Worm (Caenorhabditis elegans) whole organism, midembryonic: ENCODE measurements around the gene gip-1.
A peak's percentile ranks its signal among the peaks of the same experiment; 100 is the strongest.

Experiments used
- T22C8.4 ChIP-seq: fragments of 200-800 bp; sonication (Bioruptor generic); IDR thresholded peaks from 2 replicates; pipeline ENCODE4 v1.3.6; 2022; ENCODE audit warnings: missing genetic modification characterization, missing compliant biosample characterization
- cog-1 ChIP-seq: sonication (generic microtip); optimal IDR thresholded peaks from 2 replicates; lab custom pipeline; 2016; ENCODE audit warnings: missing genetic modification characterization, missing compliant biosample characterization
- flt-1 ChIP-seq: fragments of 200-800 bp; sonication (Bioruptor generic); IDR thresholded peaks from 2 replicates; pipeline ENCODE4 v1.3.6; 2022; ENCODE audit warnings: missing genetic modification characterization, missing compliant biosample characterization
- klf-2 ChIP-seq: fragments of 200-800 bp; sonication (Bioruptor generic); conservative IDR thresholded peaks from 2 replicates; pipeline ENCODE4 v1.3.6; 2022; ENCODE audit warnings: missing genetic modification reagents, missing genetic modification characterization, missing compliant biosample characterization
- med-1 ChIP-seq: sonication (generic microtip); optimal IDR thresholded peaks from 2 replicates; lab custom pipeline; 2017; ENCODE audit warnings: missing genetic modification characterization, mild to moderate bottlenecking, missing compliant biosample characterization, antibody characterized with exemption, missing genetic modification reagents; ENCODE audit not compliant: insufficient read depth
- ref-1 ChIP-seq: fragments of 200-800 bp; sonication (Bioruptor generic); conservative IDR thresholded peaks from 2 replicates; pipeline ENCODE4 v1.3.6; 2022; ENCODE audit warnings: missing genetic modification reagents, missing genetic modification characterization, missing compliant biosample characterization
- tab-1 ChIP-seq: fragments of 200-800 bp; sonication (Bioruptor generic); IDR thresholded peaks from 2 replicates; pipeline ENCODE4 v1.3.6; 2022; ENCODE audit warnings: missing genetic modification characterization, missing compliant biosample characterization
- ztf-23 ChIP-seq: fragments of 200-800 bp; sonication (Bioruptor generic); IDR thresholded peaks from 2 replicates; pipeline ENCODE4 v1.3.6; 2022; ENCODE audit warnings: missing genetic modification reagents, missing genetic modification characterization, missing compliant biosample characterization
- ztf-29 ChIP-seq: fragments of 200-800 bp; sonication (Bioruptor generic); IDR thresholded peaks from 2 replicates; pipeline ENCODE4 v1.3.6; 2022; ENCODE audit warnings: missing genetic modification reagents, missing genetic modification characterization, missing compliant biosample characterization

The gip-1 gene

ce11 chrIII:2386483-2386882, 39.1 kb downstream of the gip-1 start, which contains the start of gene H14E04.3:
Gene H14E04.3 (minus strand): TSS chrIII:2386583.
- no peak for TF ChIP-seq med-1 (GFP tag; lab: Kevin White, UChicago)
- no peak for TF ChIP-seq tab-1
- no peak for TF ChIP-seq flt-1 (GFP tag; lab: Robert Waterston, UW)
- no peak for TF ChIP-seq ztf-23 (GFP tag; lab: Robert Waterston, UW)
- no peak for TF ChIP-seq T22C8.4 (GFP tag; lab: Robert Waterston, UW)
- TF ChIP-seq ztf-29 (GFP tag; lab: Robert Waterston, UW), result no peak
- no peak for TF ChIP-seq cog-1 (tag; lab: Kevin White, UChicago)
- no peak for TF ChIP-seq klf-2 (GFP tag; lab: Robert Waterston, UW)
- TF ChIP-seq ref-1 (GFP tag; lab: Robert Waterston, UW), result no peak

ce11 chrIII:2391704-2392103, 44.3 kb downstream of the gip-1 start:
- TF ChIP-seq ztf-29 (GFP tag; lab: Robert Waterston, UW), result no peak
- TF ChIP-seq flt-1 (GFP tag; lab: Robert Waterston, UW), result no peak

- TF ChIP-seq cog-1 (tag; lab: Kevin White, UChicago) (no peak), flt-1 (GFP tag; lab: Robert Waterston, UW) (no peak), ref-1 (GFP tag; lab: Robert Waterston, UW) (no peak), ztf-29 (GFP tag; lab: Robert Waterston, UW) (no peak), ztf-23 (GFP tag; lab: Robert Waterston, UW) (no peak), klf-2 (GFP tag; lab: Robert Waterston, UW) (no peak), T22C8.4 (GFP tag; lab: Robert Waterston, UW) (no peak), tab-1 (no peak), med-1 (GFP tag; lab: Kevin White, UChicago) (no peak)
Observed at ce11 chrIII:2393666-2394154, 46.3 kb downstream of the gip-1 start.

ce11 chrIII:2401126-2402123, 54.0 kb downstream of the gip-1 start, which contains the start of the genes cic-1 and strm-1:
Gene cic-1 (minus strand): TSS chrIII:2401221.
Gene strm-1 (plus strand): TSS chrIII:2402070.
- TF ChIP-seq med-1 (GFP tag; lab: Kevin White, UChicago) (no peak), ztf-29 (GFP tag; lab: Robert Waterston, UW) (no peak), ztf-23 (GFP tag; lab: Robert Waterston, UW) (no peak), T22C8.4 (GFP tag; lab: Robert Waterston, UW) (peak; percentile 66), cog-1 (tag; lab: Kevin White, UChicago) (no peak)

ce11 chrIII:2410925-2411450, 63.6 kb downstream of the gip-1 start, which contains the start of gene mrpl-30:
Gene mrpl-30 (minus strand): TSS chrIII:2410975.
- no peak for TF ChIP-seq med-1 (GFP tag; lab: Kevin White, UChicago)
- no peak for TF ChIP-seq klf-2 (GFP tag; lab: Robert Waterston, UW)
- TF ChIP-seq ref-1 (GFP tag; lab: Robert Waterston, UW), result no peak
- TF ChIP-seq ztf-29 (GFP tag; lab: Robert Waterston, UW), result no peak
- TF ChIP-seq cog-1 (tag; lab: Kevin White, UChicago), result no peak
- TF ChIP-seq ztf-23 (GFP tag; lab: Robert Waterston, UW), result no peak
- TF ChIP-seq tab-1, result no peak
- TF ChIP-seq T22C8.4 (GFP tag; lab: Robert Waterston, UW), result 0 out of 2 replicates have a peak, but pooled peaks have one; percentile 47
- no peak for TF ChIP-seq flt-1 (GFP tag; lab: Robert Waterston, UW)
